Fruit fly (Drosophila melanogaster): ENCODE results near the gene CG31157.

DNA sequence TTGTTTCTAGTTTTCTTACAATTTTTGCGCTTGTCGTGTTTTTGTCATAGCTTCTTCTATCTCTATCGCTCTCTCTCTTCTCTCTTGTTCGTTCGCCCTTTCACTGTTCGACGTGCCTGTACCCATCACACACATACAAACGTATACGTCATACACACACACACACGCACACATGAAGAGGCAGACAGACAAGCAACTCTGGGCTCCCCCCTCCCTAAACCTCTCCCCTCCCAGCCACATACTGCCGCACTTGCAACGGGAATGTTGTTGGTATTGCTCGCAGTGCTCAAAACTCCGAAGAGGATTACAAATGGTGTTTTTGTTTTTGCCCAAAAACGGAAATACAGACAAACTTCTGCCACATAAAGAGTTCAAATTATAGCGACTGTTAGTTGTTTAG lies 34.5 kb upstream of the CG31157 start:
- TF ChIP-seq CG11762 (GFP tag; optimal IDR thresholded peaks at IDR 0.05; ENCODE audit: insufficient read depth) (no peak), CG16779 (tag; optimal IDR thresholded peaks at IDR 0.05) (no peak), lz (GFP tag; optimal IDR thresholded peaks at IDR 0.05) (no peak), CG7368 (GFP tag; optimal IDR thresholded peaks at IDR 0.05) (no peak)

Measured in whole organism, prepupa.